Worm (Caenorhabditis elegans) whole organism, late embryonic: ENCODE measurements around the gene ssq-3.

Experiments used
- nhr-11 ChIP-seq: fragments of 150-350 bp; optimal IDR thresholded peaks from 2 replicates; lab custom pipeline; 2014; ENCODE audit warnings: missing biosample characterization, missing genetic modification characterization
- rnt-1 ChIP-seq: sonication (generic microtip); optimal IDR thresholded peaks from 2 replicates; lab custom pipeline; 2016; ENCODE audit warnings: missing genetic modification characterization, missing compliant biosample characterization

DNA sequence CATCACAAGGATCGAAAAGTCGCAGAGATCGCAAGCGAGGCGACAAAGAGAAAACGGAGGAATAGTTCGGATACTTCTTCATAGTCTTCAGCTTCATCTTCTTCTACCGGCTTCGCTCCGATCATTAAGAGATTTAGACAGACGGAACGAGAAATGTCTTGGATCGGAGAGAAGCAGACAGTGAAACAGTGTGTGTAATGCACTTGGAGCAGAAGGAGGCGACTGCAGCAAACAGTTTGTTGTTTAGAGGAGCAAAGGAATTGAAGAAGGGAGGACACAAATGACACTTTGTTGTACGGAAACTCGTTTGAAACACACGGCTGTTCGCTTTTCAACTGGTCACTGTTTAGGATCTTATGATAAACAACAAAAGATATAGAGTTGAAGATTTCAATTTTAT lies 12.0 kb upstream of the ssq-3 start:
- TF ChIP-seq nhr-11 (tag; lab: Kevin White, UChicago) (no peak), rnt-1 (tag; lab: Kevin White, UChicago) (no peak)
